Worm (Caenorhabditis elegans) whole organism, L1 larva: Measurements from ENCODE around the gene ZK1320.2.

Experiments used
- C16A3.4 ChIP-seq: fragments of 150-350 bp; optimal IDR thresholded peaks from 2 replicates; lab custom pipeline; 2014; ENCODE audit warnings: missing biosample characterization, missing genetic modification characterization
- C34B4.2 ChIP-seq: sonication (generic microtip); optimal IDR thresholded peaks from 2 replicates; lab custom pipeline; 2017; ENCODE audit warnings: mild to moderate bottlenecking, missing genetic modification characterization, missing compliant biosample characterization
- aly-2 ChIP-seq: fragments of 150-350 bp; optimal IDR thresholded peaks from 2 replicates; lab custom pipeline; 2014; ENCODE audit warnings: missing biosample characterization, missing genetic modification characterization
- ama-1 ChIP-seq: fragments of 150-350 bp; optimal IDR thresholded peaks from 2 replicates; lab custom pipeline; 2014
- ceh-8 ChIP-seq: fragments of 200-800 bp; sonication (Bioruptor generic); optimal IDR thresholded peaks from 2 replicates; lab custom pipeline; 2018; ENCODE audit warnings: mild to moderate bottlenecking, missing genetic modification characterization, moderate library complexity, missing compliant biosample characterization
- ceh-88 ChIP-seq: fragments of 200-800 bp; sonication (Bioruptor generic); IDR thresholded peaks from 2 replicates; pipeline ENCODE4 v1.3.6; 2022; ENCODE audit warnings: missing genetic modification characterization, missing compliant biosample characterization
- ceh-90 ChIP-seq: sonication (generic microtip); optimal IDR thresholded peaks from 2 replicates; lab custom pipeline; 2016; ENCODE audit warnings: missing genetic modification characterization, missing compliant biosample characterization
- dpl-1 ChIP-seq, 3 experiments: fragments of 150-350 bp in 2 of 3; sonication (generic microtip) in 1 of 3; optimal IDR thresholded peaks; 2 replicates each; lab custom pipeline; 2014 to 2017; ENCODE audit warnings: missing biosample characterization in 3 of 3, missing genetic modification characterization in 3 of 3, missing genetic modification reagents in 3 of 3
- efl-1 ChIP-seq, 4 experiments: fragments of 150-350 bp; optimal IDR thresholded peaks in 3 of 4; peaks in 1 of 4; 1 replicate in 1 of 4; 2 replicates in 3 of 4; lab custom pipeline; 2014; ENCODE audit warnings: missing biosample characterization in 2 of 4, missing genetic modification characterization in 2 of 4, missing genetic modification reagents in 2 of 4
- egl-13 ChIP-seq: sonication (generic microtip); optimal IDR thresholded peaks from 2 replicates; lab custom pipeline; 2016; ENCODE audit warnings: missing genotype, missing genetic modification reagents, missing genetic modification characterization, missing compliant biosample characterization
- egl-27 ChIP-seq, 2 experiments: fragments of 150-350 bp in 1 of 2; sonication (generic microtip); optimal IDR thresholded peaks; 3 replicates each; lab custom pipeline; 2017 to 2018; ENCODE audit warnings: missing biosample characterization in 2 of 2, missing genetic modification characterization in 2 of 2, missing genetic modification reagents in 2 of 2
- elt-2 ChIP-seq: sonication (generic microtip); optimal IDR thresholded peaks from 2 replicates; lab custom pipeline; 2016; ENCODE audit warnings: missing genetic modification characterization, mild to moderate bottlenecking, inconsistent platforms, missing compliant biosample characterization, missing genetic modification reagents
- elt-3 ChIP-seq, 6 experiments: fragments of 150-350 bp in 1 of 6; sonication (generic microtip); optimal IDR thresholded peaks; 2 replicates each; lab custom pipeline; 2017 to 2018; ENCODE audit warnings: missing biosample characterization in 6 of 6, missing genetic modification characterization in 6 of 6, inconsistent platforms in 1 of 6
- fkh-10 ChIP-seq: sonication (generic microtip); optimal IDR thresholded peaks from 2 replicates; lab custom pipeline; 2017; ENCODE audit warnings: missing biosample characterization, missing genetic modification reagents, missing genetic modification characterization
- hlh-4 ChIP-seq: sonication (generic microtip); optimal IDR thresholded peaks from 2 replicates; lab custom pipeline; 2016; ENCODE audit warnings: mild to moderate bottlenecking, missing genetic modification characterization, missing compliant biosample characterization
- hpl-2 ChIP-seq: fragments of 150-350 bp; optimal IDR thresholded peaks from 2 replicates; lab custom pipeline; 2014; ENCODE audit warnings: missing biosample characterization, missing genetic modification reagents, missing genetic modification characterization
- lin-14 ChIP-seq: fragments of 200-800 bp; sonication (Bioruptor generic); optimal IDR thresholded peaks from 2 replicates; lab custom pipeline; 2018; ENCODE audit warnings: mild to moderate bottlenecking, missing genetic modification characterization, moderate library complexity, missing compliant biosample characterization
- lin-15B ChIP-seq: fragments of 150-350 bp; sonication (generic microtip); optimal IDR thresholded peaks from 3 replicates; lab custom pipeline; 2014; ENCODE audit warnings: missing biosample characterization, missing genetic modification characterization
- lin-35 ChIP-seq, 2 experiments: fragments of 150-350 bp; optimal IDR thresholded peaks; 2 replicates each; lab custom pipeline; 2014; ENCODE audit warnings: missing biosample characterization in 2 of 2, missing genetic modification characterization in 2 of 2, missing genetic modification reagents in 2 of 2
- lsy-2 ChIP-seq, 2 experiments: fragments of 150-350 bp; optimal IDR thresholded peaks; 2 replicates each; lab custom pipeline; 2014; ENCODE audit warnings: missing biosample characterization in 2 of 2, missing genetic modification characterization in 2 of 2
- mdl-1 ChIP-seq, 2 experiments: fragments of 150-350 bp; optimal IDR thresholded peaks; 2 replicates each; lab custom pipeline; 2014 to 2017; ENCODE audit warnings: missing biosample characterization in 2 of 2, missing genetic modification characterization in 2 of 2, inconsistent platforms in 1 of 2
- mep-1 ChIP-seq: fragments of 150-350 bp; optimal IDR thresholded peaks from 2 replicates; lab custom pipeline; 2014; ENCODE audit warnings: missing biosample characterization, missing genetic modification characterization
- nhr-11 ChIP-seq: fragments of 150-350 bp; optimal IDR thresholded peaks from 2 replicates; lab custom pipeline; 2014; ENCODE audit warnings: missing biosample characterization, missing genetic modification characterization
- nhr-19 ChIP-seq: fragments of 200-800 bp; sonication (Bioruptor generic); conservative IDR thresholded peaks from 2 replicates; pipeline ENCODE4 v1.3.6; 2022; ENCODE audit warnings: missing genetic modification characterization, missing compliant biosample characterization
- nhr-20 ChIP-seq: sonication (generic microtip); optimal IDR thresholded peaks from 2 replicates; lab custom pipeline; 2016; ENCODE audit warnings: mild to moderate bottlenecking, missing genetic modification characterization, missing compliant biosample characterization
- nhr-47 ChIP-seq: sonication (generic microtip); optimal IDR thresholded peaks from 2 replicates; lab custom pipeline; 2016; ENCODE audit warnings: mild to moderate bottlenecking, missing genetic modification characterization, moderate library complexity, missing compliant biosample characterization
- nhr-71 ChIP-seq: sonication (generic microtip); optimal IDR thresholded peaks from 2 replicates; lab custom pipeline; 2016; ENCODE audit warnings: mild to moderate bottlenecking, missing genetic modification characterization, moderate library complexity, missing compliant biosample characterization
- nhr-85 ChIP-seq: sonication (generic microtip); peaks from one replicate; lab custom pipeline; 2016; ENCODE audit warnings: missing genetic modification characterization, inconsistent platforms, missing compliant biosample characterization
- nhr-90 ChIP-seq: sonication (generic microtip); optimal IDR thresholded peaks from 2 replicates; lab custom pipeline; 2016; ENCODE audit warnings: mild to moderate bottlenecking, missing genetic modification characterization, missing compliant biosample characterization; ENCODE audit not compliant: poor library complexity
- pag-3 ChIP-seq: sonication (generic microtip); optimal IDR thresholded peaks from 2 replicates; lab custom pipeline; 2017; ENCODE audit warnings: missing genetic modification characterization, mild to moderate bottlenecking, missing compliant biosample characterization, antibody characterized with exemption, borderline replicate concordance; ENCODE audit not compliant: insufficient read depth
- pqm-1 ChIP-seq: sonication (generic microtip); optimal IDR thresholded peaks from 3 replicates; lab custom pipeline; 2017; ENCODE audit warnings: missing biosample characterization, missing genetic modification characterization
- rnt-1 ChIP-seq: sonication (generic microtip); optimal IDR thresholded peaks from 2 replicates; lab custom pipeline; 2016; ENCODE audit warnings: mild to moderate bottlenecking, missing genetic modification characterization, moderate library complexity, missing compliant biosample characterization
- skn-1 ChIP-seq: fragments of 150-350 bp; optimal IDR thresholded peaks from 2 replicates; lab custom pipeline; 2014; ENCODE audit warnings: missing biosample characterization, missing genetic modification characterization
- snpc-4 ChIP-seq: fragments of 150-350 bp; optimal IDR thresholded peaks from 2 replicates; lab custom pipeline; 2014; ENCODE audit warnings: missing biosample characterization, missing genetic modification characterization
- snu-23 ChIP-seq: sonication (generic microtip); optimal IDR thresholded peaks from 2 replicates; lab custom pipeline; 2016; ENCODE audit warnings: missing genetic modification characterization, missing compliant biosample characterization
- sptf-1 ChIP-seq: fragments of 150-350 bp; optimal IDR thresholded peaks from 2 replicates; lab custom pipeline; 2014; ENCODE audit warnings: missing biosample characterization, missing genetic modification characterization
- sup-37 ChIP-seq: fragments of 200-800 bp; sonication (Bioruptor generic); optimal IDR thresholded peaks from 2 replicates; lab custom pipeline; 2018; ENCODE audit warnings: mild to moderate bottlenecking, missing genetic modification characterization, missing compliant biosample characterization
- tbx-2 ChIP-seq: sonication (generic microtip); optimal IDR thresholded peaks from 2 replicates; lab custom pipeline; 2016; ENCODE audit warnings: missing genetic modification characterization, missing compliant biosample characterization
- tlp-1 ChIP-seq: fragments of 150-350 bp; optimal IDR thresholded peaks from 2 replicates; lab custom pipeline; 2014; ENCODE audit warnings: missing biosample characterization, missing genetic modification characterization
- unc-30 ChIP-seq: sonication (generic microtip); optimal IDR thresholded peaks from 2 replicates; lab custom pipeline; 2017; ENCODE audit warnings: missing biosample characterization, missing genetic modification characterization
- xbp-1 ChIP-seq: sonication (generic microtip); optimal IDR thresholded peaks from 2 replicates; lab custom pipeline; 2016; ENCODE audit warnings: missing genetic modification characterization, missing compliant biosample characterization
- ztf-11 ChIP-seq, 2 experiments: sonication (generic microtip); optimal IDR thresholded peaks; 2 replicates each; lab custom pipeline; 2016 to 2017; ENCODE audit warnings: missing genetic modification characterization in 2 of 2, missing biosample characterization in 1 of 2, missing compliant biosample characterization in 1 of 2
- ztf-4 ChIP-seq: fragments of 150-350 bp; optimal IDR thresholded peaks from 2 replicates; lab custom pipeline; 2014; ENCODE audit warnings: missing biosample characterization, missing genetic modification characterization

Gene ZK1320.2

DNA sequence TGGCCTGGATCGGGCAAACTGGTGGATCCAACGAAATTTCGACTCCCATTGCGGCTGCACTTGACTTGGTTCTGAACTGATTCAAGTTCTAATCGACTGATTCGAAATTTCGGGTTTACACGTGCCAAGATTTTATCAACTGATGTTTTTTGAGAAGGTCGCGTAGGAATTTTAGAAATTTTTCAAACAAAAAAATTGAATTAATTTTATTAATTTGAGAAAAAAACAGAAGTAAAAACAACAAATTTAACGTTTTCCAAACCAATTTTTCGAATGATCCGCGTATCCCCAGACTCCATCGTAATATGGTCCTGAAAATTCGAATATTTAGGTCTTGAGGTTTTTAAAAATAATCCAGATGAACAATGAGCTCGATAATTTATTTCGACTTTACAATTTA lies 5.9 kb downstream of the ZK1320.2 start, which contains the start of gene ZK1307.3:
Gene ZK1307.3, minus strand, starts transcription at position 101 of the 400 bp plus-strand sequence.
- TF ChIP-seq lin-35 (GFP tag; optimal IDR thresholded peaks at IDR 0.05; lab: Kevin White, UChicago) = no peak
- no peak for TF ChIP-seq elt-2 (tag; lab: Kevin White, UChicago)
- no peak for TF ChIP-seq ceh-8 (GFP tag; lab: Kevin White, UChicago)
- no peak for TF ChIP-seq hpl-2 (GFP tag; lab: Kevin White, UChicago)
- TF ChIP-seq egl-27 (tag; optimal IDR thresholded peaks at IDR 0.05; lab: Kevin White, UChicago) = no peak
- no peak for TF ChIP-seq ama-1 (lab: Kevin White, UChicago)
- TF ChIP-seq nhr-47 (tag; lab: Kevin White, UChicago) = no peak
- no peak for TF ChIP-seq ztf-11 (tag; optimal IDR thresholded peaks at IDR 0.05; lab: Kevin White, UChicago)
- TF ChIP-seq nhr-19 (GFP tag; lab: Robert Waterston, UW) = no peak
- no peak for TF ChIP-seq nhr-11
- TF ChIP-seq fkh-10 = no peak
- TF ChIP-seq snpc-4 (tag; lab: Kevin White, UChicago) = no peak
- no peak for TF ChIP-seq nhr-90 (tag; lab: Kevin White, UChicago)
- TF ChIP-seq sup-37 = no peak
- no peak for TF ChIP-seq tbx-2 (tag; lab: Kevin White, UChicago)
- TF ChIP-seq ztf-4 (tag; lab: Kevin White, UChicago) = no peak
- TF ChIP-seq elt-3 (tag; optimal IDR thresholded peaks at IDR 0.05; lab: Kevin White, UChicago) = no peak
- no peak for TF ChIP-seq C16A3.4 (tag; lab: Kevin White, UChicago)

DNA sequence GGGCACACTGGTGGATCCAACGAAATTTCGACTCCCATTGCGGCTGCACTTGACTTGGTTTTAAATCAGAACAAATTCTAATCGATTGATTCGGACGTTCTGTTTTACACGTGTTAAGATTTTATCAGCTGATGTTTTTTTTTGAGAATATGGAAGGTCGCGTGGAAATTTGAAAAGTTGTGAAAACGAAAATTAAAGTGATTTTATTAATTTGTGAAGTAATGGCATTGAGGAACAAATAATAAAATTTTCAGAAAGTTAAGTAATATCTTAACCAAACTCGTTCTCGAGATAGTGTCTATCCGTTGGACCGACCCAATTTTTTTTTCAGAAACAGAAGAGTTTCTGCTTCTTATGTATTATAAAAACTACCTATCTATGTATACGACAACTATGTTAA lies 7.1 kb downstream of the ZK1320.2 start, which contains the start of gene ZK1307.4:
Gene ZK1307.4, minus strand, starts transcription at position 101 of the 400 bp plus-strand sequence.
- no peak for TF ChIP-seq elt-2 (tag; lab: Kevin White, UChicago)
- no peak for TF ChIP-seq C34B4.2
- no peak for TF ChIP-seq lin-35 (GFP tag; optimal IDR thresholded peaks at IDR 0.05; lab: Kevin White, UChicago)
- TF ChIP-seq snpc-4 (tag; lab: Kevin White, UChicago) = no peak
- no peak for TF ChIP-seq sptf-1 (tag; lab: Kevin White, UChicago)
- no peak for TF ChIP-seq nhr-20
- TF ChIP-seq pqm-1 (tag; lab: Kevin White, UChicago) = no peak
- TF ChIP-seq efl-1 (optimal IDR thresholded peaks at IDR 0.05; lab: Kevin White, UChicago) = no peak
- no peak for TF ChIP-seq efl-1 (GFP tag; optimal IDR thresholded peaks at IDR 0.05 in 1 of 2; lab: Kevin White, UChicago)

DNA sequence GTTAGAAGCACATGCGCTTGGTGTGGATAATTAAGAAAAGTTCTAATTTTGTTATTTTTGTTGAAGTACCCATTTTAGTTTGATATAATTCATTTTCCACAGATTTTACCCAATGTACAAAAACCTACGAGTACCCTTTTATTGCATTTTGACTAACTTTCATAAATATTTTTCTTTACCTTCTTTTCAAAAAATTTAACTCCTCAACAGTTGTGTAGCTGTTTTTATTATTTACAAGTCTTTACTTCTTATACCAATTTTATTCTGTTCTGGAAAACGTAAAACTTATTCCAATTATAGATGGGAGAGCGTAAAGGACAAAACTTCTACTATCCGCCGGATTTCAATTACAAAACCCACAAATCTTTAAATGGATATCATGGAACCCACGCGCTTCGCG lies 9.6 kb downstream of the ZK1320.2 start, which contains the start of gene ZK1307.9:
Gene ZK1307.9, plus strand, starts transcription at position 301 of the 400 bp plus-strand sequence.
- TF ChIP-seq nhr-47 (tag; lab: Kevin White, UChicago) (no peak), ztf-4 (tag; lab: Kevin White, UChicago) (no peak), ceh-90 (no peak)

DNA sequence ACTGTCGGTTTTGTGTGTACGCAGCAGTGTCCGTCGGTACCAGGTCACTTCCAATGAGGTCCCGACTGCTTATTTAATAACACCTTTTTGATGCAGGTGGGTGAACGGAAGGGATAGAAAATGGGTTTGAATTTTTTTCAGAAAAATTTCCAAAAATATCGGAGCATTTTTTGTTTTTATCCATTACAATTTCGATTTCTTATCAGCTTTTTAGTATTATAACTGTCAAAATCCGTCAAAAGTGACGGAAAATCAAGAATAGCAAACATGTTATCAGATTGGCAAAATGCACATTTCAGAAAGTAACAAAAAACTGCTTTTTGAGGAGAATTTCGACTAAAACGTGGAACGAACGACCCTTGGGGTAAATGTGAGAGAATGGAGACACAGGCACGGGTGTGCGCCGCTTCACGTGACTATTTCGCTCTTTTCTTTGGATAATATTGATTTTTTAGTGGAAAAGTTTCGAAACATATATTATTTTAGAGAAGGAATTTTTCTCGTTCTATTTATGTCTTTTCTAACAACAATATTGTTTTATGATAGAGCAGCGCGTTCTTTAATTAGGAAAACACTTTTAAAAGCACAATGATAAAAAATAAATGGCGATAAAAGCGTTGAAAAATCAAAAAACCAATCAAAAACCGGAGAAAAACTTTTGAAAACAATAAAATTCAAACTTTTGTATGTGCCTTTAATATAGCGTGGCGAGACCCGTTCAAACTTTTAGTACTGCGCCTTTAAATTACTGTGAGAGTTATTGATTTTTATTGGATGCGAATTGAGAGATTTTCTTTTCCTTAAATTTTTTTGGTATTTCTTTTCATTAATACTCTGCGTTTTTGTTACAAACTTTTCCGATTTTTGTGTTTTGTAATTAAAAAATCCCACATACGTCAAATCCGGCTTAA lies 11.6 kb downstream of the ZK1320.2 start, which contains the start of gene sqv-8:
Gene sqv-8, plus strand, starts transcription at position 51 of the 911 bp plus-strand sequence.
- TF ChIP-seq skn-1 (tag; lab: Kevin White, UChicago) (peak; percentile 33), nhr-20 (peak; percentile 39), mep-1 (tag; lab: Kevin White, UChicago) (peak; percentile 7), pag-3 (tag; lab: Kevin White, UChicago) (no peak), lin-14 (peak; percentile 62), rnt-1 (tag; lab: Kevin White, UChicago) (peak; percentile 5), C16A3.4 (tag; lab: Kevin White, UChicago) (no peak), mdl-1 (tag; optimal IDR thresholded peaks at IDR 0.05; lab: Kevin White, UChicago) (peak in 1 of 2 experiments; percentile 37), hlh-4 (tag; lab: Kevin White, UChicago) (no peak), efl-1 (optimal IDR thresholded peaks at IDR 0.05; lab: Kevin White, UChicago) (peak in 1 of 2 experiments; percentile 21), efl-1 (GFP tag; optimal IDR thresholded peaks at IDR 0.05 in 1 of 2; lab: Kevin White, UChicago) (peak; percentile 7 to 70), dpl-1 (GFP tag; optimal IDR thresholded peaks at IDR 0.05; lab: Kevin White, UChicago) (peak in 1 of 3 experiments; percentile 25), xbp-1 (tag; lab: Kevin White, UChicago) (peak; percentile 24), egl-13 (tag; lab: Kevin White, UChicago) (no peak), lsy-2 (tag; optimal IDR thresholded peaks at IDR 0.05; lab: Kevin White, UChicago) (peak in 1 of 2 experiments; percentile 11), nhr-71 (tag; lab: Kevin White, UChicago) (peak; percentile 40), nhr-47 (tag; lab: Kevin White, UChicago) (peak; percentile 17), ceh-88 (GFP tag; lab: Robert Waterston, UW) (no peak), unc-30 (tag; lab: Kevin White, UChicago) (no peak), tlp-1 (tag; lab: Kevin White, UChicago) (no peak), nhr-85 (tag; lab: Kevin White, UChicago) (peak; percentile 65), aly-2 (tag; lab: Kevin White, UChicago) (no peak), lin-15B (tag; lab: Kevin White, UChicago) (no peak), snu-23 (GFP tag; lab: Kevin White, UChicago) (peak; percentile 51), snpc-4 (tag; lab: Kevin White, UChicago) (no peak)
